Worm (Caenorhabditis elegans) whole organism, L1 larva: Measurements from ENCODE around the gene nhr-110.

Experiments
- C34B4.2 ChIP-seq: sonication (generic microtip); optimal IDR thresholded peaks from 2 replicates; lab custom pipeline; 2017; ENCODE audit warnings: mild to moderate bottlenecking, missing genetic modification characterization, missing compliant biosample characterization
- alr-1 ChIP-seq: fragments of 200-800 bp; sonication (Bioruptor generic); optimal IDR thresholded peaks from 2 replicates; lab custom pipeline; 2018; ENCODE audit warnings: borderline replicate concordance, mild to moderate bottlenecking, missing genetic modification characterization, missing compliant biosample characterization
- aly-2 ChIP-seq: fragments of 150-350 bp; optimal IDR thresholded peaks from 2 replicates; lab custom pipeline; 2014; ENCODE audit warnings: missing biosample characterization, missing genetic modification characterization
- blmp-1 ChIP-seq: fragments of 150-350 bp; optimal IDR thresholded peaks from 2 replicates; lab custom pipeline; 2014; ENCODE audit warnings: missing biosample characterization, missing genetic modification characterization
- ceh-63 ChIP-seq: fragments of 200-800 bp; sonication (Bioruptor generic); optimal IDR thresholded peaks from 2 replicates; lab custom pipeline; 2018; ENCODE audit warnings: mild to moderate bottlenecking, missing genetic modification characterization, missing compliant biosample characterization
- ces-1 ChIP-seq: fragments of 150-350 bp; optimal IDR thresholded peaks from 2 replicates; lab custom pipeline; 2014; ENCODE audit warnings: missing biosample characterization, missing genetic modification reagents, missing genetic modification characterization
- dpl-1 ChIP-seq, 3 experiments: fragments of 150-350 bp in 2 of 3; sonication (generic microtip) in 1 of 3; optimal IDR thresholded peaks; 2 replicates each; lab custom pipeline; 2014 to 2017; ENCODE audit warnings: missing biosample characterization in 3 of 3, missing genetic modification characterization in 3 of 3, missing genetic modification reagents in 3 of 3
- dsc-1 ChIP-seq: sonication (generic microtip); optimal IDR thresholded peaks from 2 replicates; lab custom pipeline; 2016; ENCODE audit warnings: mild to moderate bottlenecking, missing genetic modification characterization, missing compliant biosample characterization
- efl-1 ChIP-seq, 4 experiments: fragments of 150-350 bp; optimal IDR thresholded peaks in 3 of 4; peaks in 1 of 4; 1 replicate in 1 of 4; 2 replicates in 3 of 4; lab custom pipeline; 2014; ENCODE audit warnings: missing biosample characterization in 2 of 4, missing genetic modification characterization in 2 of 4, missing genetic modification reagents in 2 of 4
- egl-27 ChIP-seq, 2 experiments: fragments of 150-350 bp in 1 of 2; sonication (generic microtip); optimal IDR thresholded peaks; 3 replicates each; lab custom pipeline; 2017 to 2018; ENCODE audit warnings: missing biosample characterization in 2 of 2, missing genetic modification characterization in 2 of 2, missing genetic modification reagents in 2 of 2
- elt-3 ChIP-seq, 6 experiments: fragments of 150-350 bp in 1 of 6; sonication (generic microtip); optimal IDR thresholded peaks; 2 replicates each; lab custom pipeline; 2017 to 2018; ENCODE audit warnings: missing biosample characterization in 6 of 6, missing genetic modification characterization in 6 of 6, inconsistent platforms in 1 of 6
- ets-5 ChIP-seq: fragments of 200-800 bp; sonication (Bioruptor generic); IDR thresholded peaks from 2 replicates; pipeline ENCODE4 v1.3.6; 2022; ENCODE audit warnings: missing genetic modification characterization, missing compliant biosample characterization
- jun-1 ChIP-seq: fragments of 150-350 bp; optimal IDR thresholded peaks from 2 replicates; lab custom pipeline; 2014; ENCODE audit warnings: missing biosample characterization, missing genetic modification reagents, missing genetic modification characterization
- lin-35 ChIP-seq, 2 experiments: fragments of 150-350 bp; optimal IDR thresholded peaks; 2 replicates each; lab custom pipeline; 2014; ENCODE audit warnings: missing biosample characterization in 2 of 2, missing genetic modification characterization in 2 of 2, missing genetic modification reagents in 2 of 2
- mab-9 ChIP-seq: fragments of 200-800 bp; sonication (Bioruptor generic); IDR thresholded peaks from 2 replicates; pipeline ENCODE4 v1.3.6; 2022; ENCODE audit warnings: missing genetic modification reagents, missing genetic modification characterization, missing compliant biosample characterization
- nhr-11 ChIP-seq: fragments of 150-350 bp; optimal IDR thresholded peaks from 2 replicates; lab custom pipeline; 2014; ENCODE audit warnings: missing biosample characterization, missing genetic modification characterization
- nhr-20 ChIP-seq: sonication (generic microtip); optimal IDR thresholded peaks from 2 replicates; lab custom pipeline; 2016; ENCODE audit warnings: mild to moderate bottlenecking, missing genetic modification characterization, missing compliant biosample characterization
- nhr-47 ChIP-seq: sonication (generic microtip); optimal IDR thresholded peaks from 2 replicates; lab custom pipeline; 2016; ENCODE audit warnings: mild to moderate bottlenecking, missing genetic modification characterization, moderate library complexity, missing compliant biosample characterization
- nhr-71 ChIP-seq: sonication (generic microtip); optimal IDR thresholded peaks from 2 replicates; lab custom pipeline; 2016; ENCODE audit warnings: mild to moderate bottlenecking, missing genetic modification characterization, moderate library complexity, missing compliant biosample characterization
- nhr-85 ChIP-seq: sonication (generic microtip); peaks from one replicate; lab custom pipeline; 2016; ENCODE audit warnings: missing genetic modification characterization, inconsistent platforms, missing compliant biosample characterization
- nhr-90 ChIP-seq: sonication (generic microtip); optimal IDR thresholded peaks from 2 replicates; lab custom pipeline; 2016; ENCODE audit warnings: mild to moderate bottlenecking, missing genetic modification characterization, missing compliant biosample characterization; ENCODE audit not compliant: poor library complexity
- pqm-1 ChIP-seq: sonication (generic microtip); optimal IDR thresholded peaks from 3 replicates; lab custom pipeline; 2017; ENCODE audit warnings: missing biosample characterization, missing genetic modification characterization
- rnt-1 ChIP-seq: sonication (generic microtip); optimal IDR thresholded peaks from 2 replicates; lab custom pipeline; 2016; ENCODE audit warnings: mild to moderate bottlenecking, missing genetic modification characterization, moderate library complexity, missing compliant biosample characterization
- snu-23 ChIP-seq: sonication (generic microtip); optimal IDR thresholded peaks from 2 replicates; lab custom pipeline; 2016; ENCODE audit warnings: missing genetic modification characterization, missing compliant biosample characterization
- sptf-1 ChIP-seq: fragments of 150-350 bp; optimal IDR thresholded peaks from 2 replicates; lab custom pipeline; 2014; ENCODE audit warnings: missing biosample characterization, missing genetic modification characterization
- sup-37 ChIP-seq: fragments of 200-800 bp; sonication (Bioruptor generic); optimal IDR thresholded peaks from 2 replicates; lab custom pipeline; 2018; ENCODE audit warnings: mild to moderate bottlenecking, missing genetic modification characterization, missing compliant biosample characterization
- swsn-7 ChIP-seq: sonication (generic microtip); optimal IDR thresholded peaks from 2 replicates; lab custom pipeline; 2016; ENCODE audit warnings: missing genetic modification characterization, missing compliant biosample characterization
- unc-130 ChIP-seq: fragments of 150-350 bp; optimal IDR thresholded peaks from 2 replicates; lab custom pipeline; 2017; ENCODE audit warnings: missing biosample characterization, missing genetic modification characterization, inconsistent platforms
- unc-30 ChIP-seq: sonication (generic microtip); optimal IDR thresholded peaks from 2 replicates; lab custom pipeline; 2017; ENCODE audit warnings: missing biosample characterization, missing genetic modification characterization
- xbp-1 ChIP-seq: sonication (generic microtip); optimal IDR thresholded peaks from 2 replicates; lab custom pipeline; 2016; ENCODE audit warnings: missing genetic modification characterization, missing compliant biosample characterization

nhr-110 gene

DNA sequence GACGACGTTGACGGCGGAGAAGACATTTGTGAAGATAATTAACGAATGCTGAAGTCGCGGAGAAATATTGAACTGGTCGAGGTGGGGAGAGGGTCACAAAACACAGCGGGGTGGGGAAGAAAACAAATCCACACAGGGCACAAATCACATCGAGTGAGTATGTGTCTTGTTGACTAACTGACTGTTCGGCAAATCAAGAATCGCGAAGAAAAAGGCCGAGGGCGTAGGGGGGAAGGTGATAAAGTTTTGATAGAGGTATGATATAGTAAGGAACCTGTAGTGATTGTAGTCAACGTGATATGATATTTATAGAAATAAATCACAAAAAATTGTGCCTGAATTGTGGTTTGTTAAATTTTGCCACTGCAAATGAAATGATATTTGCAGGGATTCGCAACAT lies 16.4 kb downstream of the nhr-110 start, which contains the start of gene nhr-178 (continued):
- TF ChIP-seq pqm-1 (tag; lab: Kevin White, UChicago), result no peak
- TF ChIP-seq unc-30 (tag; lab: Kevin White, UChicago), result no peak
- peak; percentile 52 for TF ChIP-seq nhr-90
- TF ChIP-seq alr-1, result no peak
- TF ChIP-seq mab-9 (GFP tag; lab: Robert Waterston, UW), result no peak
- no peak for TF ChIP-seq ces-1 (GFP tag; lab: Kevin White, UChicago)
- TF ChIP-seq nhr-71 (tag; lab: Kevin White, UChicago), result peak; percentile 62
- no peak for TF ChIP-seq efl-1 (optimal IDR thresholded peaks at IDR 0.05; lab: Kevin White, UChicago)
- peak in 1 of 2 experiments; percentile 82 for TF ChIP-seq efl-1 (GFP tag; optimal IDR thresholded peaks at IDR 0.05 in 1 of 2; lab: Kevin White, UChicago)
- no peak for TF ChIP-seq jun-1 (tag; lab: Kevin White, UChicago)
- TF ChIP-seq egl-27 (tag; optimal IDR thresholded peaks at IDR 0.05; lab: Kevin White, UChicago), result no peak
- no peak for TF ChIP-seq sup-37 (GFP tag; lab: Kevin White, UChicago)
- no peak for TF ChIP-seq nhr-47 (tag; lab: Kevin White, UChicago)
- TF ChIP-seq dsc-1, result no peak

DNA sequence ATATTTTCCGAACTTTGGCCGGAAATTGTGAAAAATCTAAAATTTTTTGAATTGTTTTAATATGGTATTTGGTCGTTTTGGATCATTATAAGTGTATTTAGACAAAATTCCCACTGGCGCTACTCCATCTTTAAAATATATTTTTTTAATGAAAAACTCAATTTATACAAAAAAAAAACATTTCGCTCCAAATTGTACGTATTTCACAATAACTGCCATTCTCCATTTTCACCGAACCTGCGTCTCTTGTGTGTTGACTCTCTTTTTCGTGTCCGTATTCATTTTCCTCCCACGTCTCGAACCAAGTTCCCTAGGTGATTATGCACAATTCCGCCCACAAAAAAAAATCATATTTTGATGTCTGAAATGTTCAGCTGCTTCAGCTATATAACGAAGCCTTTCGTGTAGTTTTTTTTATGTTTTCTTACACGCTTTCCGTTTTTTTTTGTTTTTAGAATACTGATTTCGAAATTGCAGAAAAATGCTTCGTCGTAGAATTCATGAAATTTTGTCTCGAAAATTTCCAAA lies 23.6 kb downstream of the nhr-110 start, which contains the start of gene F16B4.2:
Gene F16B4.2, plus strand, starts transcription at position 478 of the 528 bp plus-strand sequence.
- TF ChIP-seq elt-3 (tag; optimal IDR thresholded peaks at IDR 0.05; lab: Kevin White, UChicago) (no peak), efl-1 (optimal IDR thresholded peaks at IDR 0.05; lab: Kevin White, UChicago) (no peak), efl-1 (GFP tag; optimal IDR thresholded peaks at IDR 0.05 in 1 of 2; lab: Kevin White, UChicago) (peak in 1 of 2 experiments; percentile 72)

DNA sequence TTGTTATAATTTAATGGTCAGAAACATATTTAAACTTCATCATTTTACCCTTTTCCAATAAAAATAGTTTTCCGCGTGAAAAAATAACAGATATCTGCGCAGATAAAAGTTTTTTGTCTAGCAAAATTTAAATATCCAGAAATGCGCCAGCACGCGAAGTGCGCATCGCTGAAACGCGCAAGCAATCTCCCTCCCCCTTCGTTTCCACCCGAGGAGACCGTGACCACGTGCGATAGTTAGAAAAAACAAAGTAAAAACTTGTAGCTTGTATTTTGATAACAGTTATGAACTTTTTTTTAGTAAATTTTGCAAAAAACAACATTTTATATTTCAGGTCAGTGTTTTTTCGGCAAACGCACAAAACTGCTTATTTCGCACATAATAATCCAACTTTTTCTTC lies 25.2 kb downstream of the nhr-110 start:
- TF ChIP-seq dpl-1 (GFP tag; optimal IDR thresholded peaks at IDR 0.05; lab: Kevin White, UChicago), result peak in 1 of 3 experiments; percentile 20
- TF ChIP-seq snu-23 (GFP tag; lab: Kevin White, UChicago), result peak; percentile 14
- peak; percentile 6 for TF ChIP-seq nhr-20 (tag; lab: Kevin White, UChicago)
- TF ChIP-seq efl-1 (optimal IDR thresholded peaks at IDR 0.05; lab: Kevin White, UChicago), result peak in 1 of 2 experiments; percentile 15
- peak in 1 of 2 experiments; percentile 87 for TF ChIP-seq efl-1 (GFP tag; optimal IDR thresholded peaks at IDR 0.05 in 1 of 2; lab: Kevin White, UChicago)
- TF ChIP-seq lin-35 (GFP tag; optimal IDR thresholded peaks at IDR 0.05; lab: Kevin White, UChicago), result peak in 1 of 2 experiments; percentile 28
- TF ChIP-seq nhr-71 (tag; lab: Kevin White, UChicago), result peak; percentile 29

DNA sequence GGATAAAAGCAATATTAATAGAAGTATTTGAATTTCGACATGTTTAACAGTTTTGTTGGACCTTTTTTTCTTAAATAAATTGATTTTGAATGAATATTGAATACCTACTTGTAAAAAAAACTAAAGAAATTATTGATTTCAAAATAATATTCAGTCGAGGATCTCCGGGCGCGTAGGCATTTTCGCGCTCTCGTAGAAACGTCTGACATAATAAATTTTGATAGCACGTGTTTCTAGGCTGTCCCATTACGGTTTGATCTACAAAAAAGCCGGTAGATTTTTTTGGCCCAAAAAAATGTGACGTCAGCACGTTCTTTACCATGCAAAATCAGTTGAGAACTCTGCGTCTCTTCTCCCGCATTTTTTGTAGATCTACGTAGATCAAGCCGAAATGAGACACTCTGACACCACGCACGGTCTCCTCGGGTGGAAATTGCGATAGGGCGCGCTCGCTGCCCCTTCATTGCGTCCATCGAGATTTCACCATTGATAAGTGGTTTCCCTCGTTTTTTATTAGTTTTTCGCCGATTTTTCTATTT lies 29.6 kb downstream of the nhr-110 start:
- TF ChIP-seq xbp-1, result no peak

DNA sequence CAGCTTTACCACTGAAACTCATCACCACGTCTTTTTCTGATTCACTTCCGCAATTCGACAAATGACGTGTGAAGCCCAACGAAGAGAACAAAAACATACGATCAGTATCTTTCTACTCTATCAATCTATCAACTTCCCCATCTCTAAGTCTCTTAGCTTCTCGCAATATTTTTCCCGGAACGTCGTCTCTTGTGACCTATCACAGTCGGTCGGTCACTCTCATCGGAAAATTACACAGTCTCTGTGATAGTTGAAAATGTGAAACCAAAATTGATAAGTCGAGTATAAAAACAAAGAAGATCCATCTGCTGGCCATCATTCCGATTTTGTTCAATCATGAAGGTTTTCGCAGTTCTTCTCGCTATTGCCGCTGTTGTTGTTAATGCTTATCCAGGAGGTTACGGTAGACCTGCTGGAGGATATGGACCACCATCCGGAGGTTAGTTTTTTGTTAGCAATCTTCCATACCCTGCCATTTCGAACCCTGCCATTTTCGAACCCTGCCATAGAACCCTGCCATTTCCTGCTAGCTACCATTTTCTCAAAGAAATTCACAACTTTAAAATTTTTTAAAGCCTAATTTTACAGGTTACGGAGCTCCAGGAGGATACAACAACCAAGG lies 30.3 kb downstream of the nhr-110 start, which contains the start of gene F16B4.4:
Gene F16B4.4, plus strand, starts transcription at position 221 of the 622 bp plus-strand sequence.
- TF ChIP-seq lin-35 (GFP tag; optimal IDR thresholded peaks at IDR 0.05; lab: Kevin White, UChicago) (peak in 1 of 2 experiments; percentile 18), jun-1 (tag; lab: Kevin White, UChicago) (peak; percentile 30), blmp-1 (tag; lab: Kevin White, UChicago) (peak; percentile 75), nhr-71 (tag; lab: Kevin White, UChicago) (peak; percentile 17), nhr-20 (tag; lab: Kevin White, UChicago) (peak; percentile 45), elt-3 (tag; optimal IDR thresholded peaks at IDR 0.05; lab: Kevin White, UChicago) (peak in 2 of 6 experiments; percentile 58 to 71), snu-23 (GFP tag; lab: Kevin White, UChicago) (peak; percentile 13), egl-27 (tag; optimal IDR thresholded peaks at IDR 0.05; lab: Kevin White, UChicago) (no peak), nhr-85 (peak; percentile 74), unc-30 (tag; lab: Kevin White, UChicago) (no peak)

DNA sequence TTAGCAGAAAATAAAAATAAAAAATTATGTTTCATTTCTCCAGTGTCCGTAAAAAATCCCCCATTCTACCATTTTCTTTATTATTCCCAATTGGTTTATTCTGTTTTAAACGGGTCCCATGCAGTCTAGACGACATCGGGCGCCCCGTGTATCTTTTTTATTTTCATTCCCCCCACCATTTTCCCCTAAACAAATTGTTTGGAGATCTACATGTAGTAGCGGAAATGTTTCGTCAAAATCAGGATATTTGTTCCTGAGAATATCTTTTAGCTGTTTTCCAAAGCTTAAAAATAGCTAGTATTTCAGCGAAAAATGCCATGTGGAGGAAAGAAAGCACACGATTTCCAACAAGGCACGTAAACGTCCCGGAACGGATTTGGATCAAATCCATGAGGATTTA lies 36.1 kb downstream of the nhr-110 start, which contains the start of gene F16B4.5:
Gene F16B4.5, plus strand, starts transcription at position 301 of the 400 bp plus-strand sequence.
- TF ChIP-seq rnt-1 (tag; lab: Kevin White, UChicago), result no peak
- TF ChIP-seq nhr-71 (tag; lab: Kevin White, UChicago), result no peak
- no peak for TF ChIP-seq elt-3 (tag; optimal IDR thresholded peaks at IDR 0.05; lab: Kevin White, UChicago)
- TF ChIP-seq aly-2 (tag; lab: Kevin White, UChicago), result no peak
- TF ChIP-seq swsn-7, result no peak
- no peak for TF ChIP-seq snu-23 (GFP tag; lab: Kevin White, UChicago)
- no peak for TF ChIP-seq ets-5 (GFP tag; lab: Robert Waterston, UW)
- no peak for TF ChIP-seq nhr-11 (tag; lab: Kevin White, UChicago)
- TF ChIP-seq sup-37 (GFP tag; lab: Kevin White, UChicago), result no peak
- no peak for TF ChIP-seq unc-130
- TF ChIP-seq mab-9 (GFP tag; lab: Robert Waterston, UW), result no peak
- no peak for TF ChIP-seq C34B4.2 (tag; lab: Kevin White, UChicago)
- TF ChIP-seq sptf-1 (tag; lab: Kevin White, UChicago), result no peak
- no peak for TF ChIP-seq ceh-63
